Fruit fly (Drosophila melanogaster) whole organism, embryonic: ENCODE results near the gene how.

Experiments used
- BEAF-32 ChIP-seq: fragments of 200-800 bp; sonication (Bioruptor generic); optimal IDR thresholded peaks from 3 replicates; lab custom pipeline; 2017; ENCODE audit warnings: missing biosample characterization, missing genetic modification characterization, mild to moderate bottlenecking, moderate library complexity, missing genetic modification reagents
- CG10209 ChIP-seq: fragments of 200-800 bp; sonication (Bioruptor generic); optimal IDR thresholded peaks from 3 replicates; lab custom pipeline; 2017; ENCODE audit warnings: missing biosample characterization, mild to moderate bottlenecking, missing genetic modification characterization, missing genetic modification reagents
- CG10462 ChIP-seq: fragments of 200-800 bp; sonication (Bioruptor generic); optimal IDR thresholded peaks from 2 replicates; lab custom pipeline; 2016; ENCODE audit warnings: missing biosample characterization, missing genetic modification characterization
- CG11456 ChIP-seq: fragments of 200-800 bp; sonication (Bioruptor generic); IDR thresholded peaks from 3 replicates; pipeline ENCODE4 v1.3.6; 2022; ENCODE audit warnings: missing biosample characterization, missing genetic modification characterization
- CG12071 ChIP-seq: fragments of 200-800 bp; sonication (Bioruptor generic); optimal IDR thresholded peaks from 3 replicates; lab custom pipeline; 2018; ENCODE audit warnings: missing biosample characterization, mild to moderate bottlenecking, missing genetic modification characterization
- CG12659 ChIP-seq: fragments of 200-800 bp; sonication (Bioruptor generic); optimal IDR thresholded peaks from 3 replicates; lab custom pipeline; 2017; ENCODE audit warnings: mild to moderate bottlenecking, missing biosample characterization, missing genetic modification reagents, missing genetic modification characterization
- CG12744 ChIP-seq: fragments of 200-800 bp; sonication (Bioruptor generic); optimal IDR thresholded peaks from 2 replicates; lab custom pipeline; 2016; ENCODE audit warnings: missing biosample characterization, missing genetic modification characterization
- CG13894 ChIP-seq: fragments of 200-800 bp; sonication (Bioruptor generic); optimal IDR thresholded peaks from 3 replicates; lab custom pipeline; 2018; ENCODE audit warnings: missing biosample characterization, mild to moderate bottlenecking, missing genetic modification characterization, moderate library complexity
- CG15011 ChIP-seq: fragments of 200-800 bp; sonication (Bioruptor generic); optimal IDR thresholded peaks from 3 replicates; lab custom pipeline; 2018; ENCODE audit warnings: missing biosample characterization, mild to moderate bottlenecking, missing genetic modification characterization
- CG15073 ChIP-seq: fragments of 200-800 bp; sonication (Bioruptor generic); optimal IDR thresholded peaks from 2 replicates; lab custom pipeline; 2016; ENCODE audit warnings: missing biosample characterization, missing genetic modification characterization
- CG1603 ChIP-seq: fragments of 200-800 bp; sonication (Bioruptor generic); optimal IDR thresholded peaks from 2 replicates; lab custom pipeline; 2019; ENCODE audit warnings: missing biosample characterization, mild to moderate bottlenecking, missing genetic modification characterization, moderate library complexity
- CG17802 ChIP-seq: fragments of 200-800 bp; sonication (Bioruptor generic); optimal IDR thresholded peaks from 2 replicates; lab custom pipeline; 2018; ENCODE audit warnings: missing biosample characterization, mild to moderate bottlenecking, missing genetic modification characterization, moderate library complexity
- CG18599 ChIP-seq: fragments of 200-800 bp; sonication (Bioruptor generic); optimal IDR thresholded peaks from 3 replicates; lab custom pipeline; 2017; ENCODE audit warnings: missing biosample characterization, missing genetic modification characterization, mild to moderate bottlenecking, moderate library complexity, missing genetic modification reagents
- CG2129 ChIP-seq: fragments of 200-800 bp; sonication (Bioruptor generic); IDR thresholded peaks from 2 replicates; pipeline ENCODE4 v1.3.6; 2022; ENCODE audit warnings: missing biosample characterization, missing genetic modification characterization; ENCODE audit not compliant: partially characterized antibody
- CG2199 ChIP-seq: fragments of 200-800 bp; sonication (Bioruptor generic); IDR thresholded peaks from 3 replicates; pipeline ENCODE4 v1.3.6; 2022; ENCODE audit warnings: missing biosample characterization, missing genetic modification characterization
- CG30431 ChIP-seq: fragments of 200-800 bp; sonication (Bioruptor generic); optimal IDR thresholded peaks from 2 replicates; lab custom pipeline; 2017; ENCODE audit warnings: missing biosample characterization, missing genetic modification characterization
- CG5953 ChIP-seq: fragments of 200-800 bp; sonication (Bioruptor generic); IDR thresholded peaks from 2 replicates; pipeline ENCODE4 v1.3.6; 2022; ENCODE audit warnings: missing biosample characterization, missing genetic modification characterization
- CG6791 ChIP-seq: fragments of 200-800 bp; sonication (Bioruptor generic); IDR thresholded peaks from 3 replicates; pipeline ENCODE4 v1.3.6; 2022; ENCODE audit warnings: missing biosample characterization, missing genetic modification characterization; ENCODE audit not compliant: partially characterized antibody
- CG8089 ChIP-seq: fragments of 200-800 bp; sonication (Bioruptor generic); optimal IDR thresholded peaks from 3 replicates; lab custom pipeline; 2016; ENCODE audit warnings: missing biosample characterization, missing genetic modification characterization
- CG8478 ChIP-seq: fragments of >200 bp; optimal IDR thresholded peaks from 2 replicates; lab custom pipeline; 2018
- CHES-1-like ChIP-seq: fragments of 200-800 bp; sonication (Bioruptor generic); optimal IDR thresholded peaks from 2 replicates; lab custom pipeline; 2016; ENCODE audit warnings: missing biosample characterization, missing genetic modification characterization
- Chrac-16 ChIP-seq: fragments of 200-800 bp; sonication (Bioruptor generic); optimal IDR thresholded peaks from 3 replicates; lab custom pipeline; 2016; ENCODE audit warnings: missing biosample characterization, missing genetic modification characterization
- Spps ChIP-seq: fragments of 200-800 bp; sonication (Bioruptor generic); optimal IDR thresholded peaks from 2 replicates; lab custom pipeline; 2018; ENCODE audit warnings: missing biosample characterization, mild to moderate bottlenecking, missing genetic modification characterization
- Sry-β ChIP-seq: fragments of 200-800 bp; sonication (Bioruptor generic); optimal IDR thresholded peaks from 2 replicates; lab custom pipeline; 2018; ENCODE audit warnings: missing biosample characterization, mild to moderate bottlenecking, missing genetic modification characterization, moderate library complexity
- Stat92E ChIP-seq, 3 experiments: fragments of >200 bp in 2 of 3; fragments of 200-800 bp in 1 of 3; sonication (Bioruptor generic) in 1 of 3; optimal IDR thresholded peaks; 2 replicates each; lab custom pipeline; 2017 to 2019; ENCODE audit warnings: missing biosample characterization in 3 of 3, missing genetic modification characterization in 3 of 3, mild to moderate bottlenecking in 1 of 3, moderate library complexity in 1 of 3
- al ChIP-seq: fragments of 200-800 bp; sonication (Bioruptor generic); IDR thresholded peaks from 2 replicates; pipeline ENCODE4 v1.3.6; 2022; ENCODE audit warnings: missing biosample characterization, missing genetic modification characterization
- bbx ChIP-seq: fragments of 200-800 bp; sonication (Bioruptor generic); IDR thresholded peaks from 2 replicates; pipeline ENCODE4 v1.3.6; 2022; ENCODE audit warnings: missing biosample characterization, missing genetic modification characterization; ENCODE audit not compliant: partially characterized antibody
- bcd ChIP-seq: fragments of 200-800 bp; sonication (Bioruptor generic); optimal IDR thresholded peaks from 2 replicates; lab custom pipeline; 2017; ENCODE audit warnings: missing biosample characterization, mild to moderate bottlenecking, missing genetic modification characterization
- cad ChIP-seq: fragments of >200 bp; optimal IDR thresholded peaks from 2 replicates; lab custom pipeline; 2017; ENCODE audit warnings: missing biosample characterization, missing genetic modification characterization
- cg ChIP-seq: fragments of 200-800 bp; sonication (Bioruptor generic); optimal IDR thresholded peaks from 3 replicates; lab custom pipeline; 2019; ENCODE audit warnings: missing biosample characterization, mild to moderate bottlenecking, missing genetic modification characterization, moderate library complexity
- ci ChIP-seq: fragments of 200-800 bp; sonication (Bioruptor generic); IDR thresholded peaks from 3 replicates; pipeline ENCODE4 v1.3.6; 2022; ENCODE audit warnings: missing biosample characterization, missing genetic modification characterization
- dimm ChIP-seq: fragments of 200-800 bp; sonication (Bioruptor generic); IDR thresholded peaks from 2 replicates; pipeline ENCODE4 v1.3.6; 2022; ENCODE audit warnings: missing biosample characterization, missing genetic modification characterization
- emc ChIP-seq: fragments of 200-800 bp; sonication (Bioruptor generic); optimal IDR thresholded peaks from 2 replicates; lab custom pipeline; 2016; ENCODE audit warnings: missing biosample characterization, missing genetic modification characterization
- en ChIP-seq: fragments of 200-800 bp; sonication (Bioruptor generic); optimal IDR thresholded peaks from 2 replicates; lab custom pipeline; 2016; ENCODE audit warnings: missing biosample characterization, missing genetic modification characterization
- ewg ChIP-seq: fragments of 200-800 bp; sonication (Bioruptor generic); optimal IDR thresholded peaks from 3 replicates; lab custom pipeline; 2017; ENCODE audit warnings: mild to moderate bottlenecking, missing biosample characterization, missing genetic modification reagents, missing genetic modification characterization
- knrl ChIP-seq: fragments of 200-800 bp; sonication (Bioruptor generic); IDR thresholded peaks from 3 replicates; pipeline ENCODE4 v1.3.6; 2022; ENCODE audit warnings: missing biosample characterization, missing genetic modification characterization; ENCODE audit not compliant: partially characterized antibody
- nom ChIP-seq: fragments of 200-800 bp; sonication (Bioruptor generic); optimal IDR thresholded peaks from 2 replicates; lab custom pipeline; 2017; ENCODE audit warnings: missing biosample characterization, missing genetic modification characterization, mild to moderate bottlenecking, moderate library complexity, missing genetic modification reagents
- oc ChIP-seq: fragments of 200-800 bp; sonication (Bioruptor generic); optimal IDR thresholded peaks from 2 replicates; lab custom pipeline; 2018; ENCODE audit warnings: missing biosample characterization, mild to moderate bottlenecking, missing genetic modification characterization, moderate library complexity
- pzg ChIP-seq: fragments of 200-800 bp; sonication (Bioruptor generic); optimal IDR thresholded peaks from 3 replicates; lab custom pipeline; 2018; ENCODE audit warnings: missing biosample characterization, mild to moderate bottlenecking, missing genetic modification characterization, moderate library complexity
- ro ChIP-seq: fragments of 200-800 bp; sonication (Bioruptor generic); IDR thresholded peaks from 2 replicates; pipeline ENCODE4 v1.3.6; 2022; ENCODE audit warnings: missing biosample characterization, missing genetic modification characterization
- row ChIP-seq: fragments of 200-800 bp; sonication (Bioruptor generic); IDR thresholded peaks from 3 replicates; pipeline ENCODE4 v1.3.6; 2022; ENCODE audit warnings: missing biosample characterization, missing genetic modification characterization
- run ChIP-seq: fragments of 200-800 bp; sonication (Bioruptor generic); optimal IDR thresholded peaks from 3 replicates; lab custom pipeline; 2018; ENCODE audit warnings: missing biosample characterization, mild to moderate bottlenecking, missing genetic modification characterization
- salm ChIP-seq: fragments of 200-800 bp; sonication (Bioruptor generic); optimal IDR thresholded peaks from 2 replicates; lab custom pipeline; 2018; ENCODE audit warnings: missing biosample characterization, mild to moderate bottlenecking, missing genetic modification characterization
- sens ChIP-seq: fragments of 200-800 bp; sonication (Bioruptor generic); peaks from one replicate; lab custom pipeline; 2016; ENCODE audit warnings: missing biosample characterization, missing genetic modification characterization
- sens-2 ChIP-seq: fragments of 200-800 bp; sonication (Bioruptor generic); IDR thresholded peaks from 2 replicates; pipeline ENCODE4 v1.3.6; 2022; ENCODE audit warnings: missing biosample characterization, missing genetic modification characterization
- sob ChIP-seq: fragments of 200-800 bp; sonication (Bioruptor generic); IDR thresholded peaks from 2 replicates; pipeline ENCODE4 v1.3.6; 2022; ENCODE audit warnings: missing biosample characterization, missing genetic modification characterization
- sug ChIP-seq: fragments of 200-800 bp; optimal IDR thresholded peaks from 2 replicates; lab custom pipeline; 2019; ENCODE audit warnings: missing biosample characterization, mild to moderate bottlenecking, missing genetic modification characterization, moderate library complexity
- yki ChIP-seq: fragments of >200 bp; optimal IDR thresholded peaks from 3 replicates; lab custom pipeline; 2018
- z ChIP-seq: fragments of 200-800 bp; sonication (Bioruptor generic); IDR thresholded peaks from 3 replicates; pipeline ENCODE4 v1.3.6; 2022; ENCODE audit warnings: missing biosample characterization, missing genetic modification characterization
- zfh1 ChIP-seq: fragments of 200-800 bp; sonication (Bioruptor generic); IDR thresholded peaks from 3 replicates; pipeline ENCODE4 v1.3.6; 2022; ENCODE audit warnings: missing biosample characterization, missing genetic modification characterization

how gene

dm6 chr3R:22018777-22019420 lies 23.1 kb upstream of the how start, which contains the start of gene Idh3b (continued):
- TF ChIP-seq Stat92E (GFP tag; optimal IDR thresholded peaks at IDR 0.05; lab: Kevin White, UChicago) (peak in 1 of 3 experiments; percentile 24), Spps (tag; lab: Kevin White, UChicago) (no peak), CG8089 (GFP tag; lab: Kevin White, UChicago) (no peak), al (no peak), CG18599 (no peak), sug (peak; percentile 65), zfh1 (GFP tag; lab: Robert Waterston, UW) (peak; percentile 69; the same call in 2 of the 3 replicates), sens-2 (no peak), CG12659 (peak; percentile 78), yki (lab: Kevin White, UChicago) (no peak), run (no peak), ro (GFP tag; lab: Robert Waterston, UW) (no peak), bbx (peak; percentile 98), sens (GFP tag; lab: Kevin White, UChicago) (peak; percentile 93), en (GFP tag; lab: Kevin White, UChicago) (no peak), oc (tag; lab: Kevin White, UChicago) (no peak), row (GFP tag; lab: Robert Waterston, UW) (peak; percentile 94), CG8478 (lab: Kevin White, UChicago) (no peak), CG15073 (no peak), CG12744 (peak; percentile 61), dimm (GFP tag; lab: Robert Waterston, UW) (no peak), Chrac-16 (GFP tag; lab: Kevin White, UChicago) (peak; percentile 69), emc (no peak), CG1603 (tag; lab: Kevin White, UChicago) (peak; percentile 91), nom (GFP tag; lab: Kevin White, UChicago) (peak; percentile 58), pzg (GFP tag; lab: Kevin White, UChicago) (peak; percentile 96), sob (GFP tag; lab: Robert Waterston, UW) (peak; percentile 90), ci (GFP tag; lab: Robert Waterston, UW) (peak; percentile 85), cg (GFP tag; lab: Kevin White, UChicago) (no peak), CG12071 (GFP tag; lab: Kevin White, UChicago) (no peak), CG13894 (tag; lab: Kevin White, UChicago) (no peak), bcd (GFP tag; lab: Kevin White, UChicago) (no peak), cad (no peak), knrl (GFP tag; lab: Robert Waterston, UW) (peak; percentile 94), salm (no peak), CG30431 (GFP tag; lab: Kevin White, UChicago) (no peak), z (GFP tag; lab: Robert Waterston, UW) (no peak), CG2199 (GFP tag; lab: Robert Waterston, UW) (peak; percentile 22; the same call in 1 of the 3 replicates), CHES-1-like (GFP tag; lab: Kevin White, UChicago) (peak; percentile 84), CG17802 (no peak), CG15011 (GFP tag; lab: Kevin White, UChicago) (no peak), CG10462 (GFP tag; lab: Kevin White, UChicago) (peak; percentile 3), CG11456 (GFP tag; lab: Robert Waterston, UW) (no peak), BEAF-32 (GFP tag; lab: Kevin White, UChicago) (peak; percentile 94), CG5953 (no peak), CG6791 (GFP tag; lab: Robert Waterston, UW) (peak; percentile 97), ewg (GFP tag; lab: Kevin White, UChicago) (no peak), CG2129 (GFP tag; lab: Robert Waterston, UW) (peak; percentile 92), CG10209 (GFP tag; lab: Kevin White, UChicago) (no peak), Sry-β (GFP tag; lab: Kevin White, UChicago) (no peak)
